Worm (Caenorhabditis elegans) whole organism, L1 larva: ENCODE data around the gene fli-1.
A peak's percentile ranks its signal among the peaks of the same experiment; 100 is the strongest.

ENCODE experiments used
- C04F5.9 ChIP-seq: sonication (generic microtip); optimal IDR thresholded peaks from 2 replicates; lab custom pipeline; 2016; ENCODE audit warnings: missing genetic modification characterization, missing compliant biosample characterization
- C16A3.4 ChIP-seq: fragments of 150-350 bp; optimal IDR thresholded peaks from 2 replicates; lab custom pipeline; 2014; ENCODE audit warnings: missing biosample characterization, missing genetic modification characterization
- C34B4.2 ChIP-seq: sonication (generic microtip); optimal IDR thresholded peaks from 2 replicates; lab custom pipeline; 2017; ENCODE audit warnings: mild to moderate bottlenecking, missing genetic modification characterization, missing compliant biosample characterization
- aly-2 ChIP-seq: fragments of 150-350 bp; optimal IDR thresholded peaks from 2 replicates; lab custom pipeline; 2014; ENCODE audit warnings: missing biosample characterization, missing genetic modification characterization
- ama-1 ChIP-seq: fragments of 150-350 bp; optimal IDR thresholded peaks from 2 replicates; lab custom pipeline; 2014
- ceh-63 ChIP-seq: fragments of 200-800 bp; sonication (Bioruptor generic); optimal IDR thresholded peaks from 2 replicates; lab custom pipeline; 2018; ENCODE audit warnings: mild to moderate bottlenecking, missing genetic modification characterization, missing compliant biosample characterization
- ceh-88 ChIP-seq: fragments of 200-800 bp; sonication (Bioruptor generic); IDR thresholded peaks from 2 replicates; pipeline ENCODE4 v1.3.6; 2022; ENCODE audit warnings: missing genetic modification characterization, missing compliant biosample characterization
- dpl-1 ChIP-seq, 3 experiments: fragments of 150-350 bp in 2 of 3; sonication (generic microtip) in 1 of 3; optimal IDR thresholded peaks; 2 replicates each; lab custom pipeline; 2014 to 2017; ENCODE audit warnings: missing biosample characterization in 3 of 3, missing genetic modification characterization in 3 of 3, missing genetic modification reagents in 3 of 3
- dsc-1 ChIP-seq: sonication (generic microtip); optimal IDR thresholded peaks from 2 replicates; lab custom pipeline; 2016; ENCODE audit warnings: mild to moderate bottlenecking, missing genetic modification characterization, missing compliant biosample characterization
- efl-1 ChIP-seq, 4 experiments: fragments of 150-350 bp; optimal IDR thresholded peaks in 3 of 4; peaks in 1 of 4; 1 replicate in 1 of 4; 2 replicates in 3 of 4; lab custom pipeline; 2014; ENCODE audit warnings: missing biosample characterization in 2 of 4, missing genetic modification characterization in 2 of 4, missing genetic modification reagents in 2 of 4
- egl-13 ChIP-seq: sonication (generic microtip); optimal IDR thresholded peaks from 2 replicates; lab custom pipeline; 2016; ENCODE audit warnings: missing genotype, missing genetic modification reagents, missing genetic modification characterization, missing compliant biosample characterization
- elt-2 ChIP-seq: sonication (generic microtip); optimal IDR thresholded peaks from 2 replicates; lab custom pipeline; 2016; ENCODE audit warnings: missing genetic modification characterization, mild to moderate bottlenecking, inconsistent platforms, missing compliant biosample characterization, missing genetic modification reagents
- elt-3 ChIP-seq, 6 experiments: fragments of 150-350 bp in 1 of 6; sonication (generic microtip); optimal IDR thresholded peaks; 2 replicates each; lab custom pipeline; 2017 to 2018; ENCODE audit warnings: missing biosample characterization in 6 of 6, missing genetic modification characterization in 6 of 6, inconsistent platforms in 1 of 6
- fkh-8 ChIP-seq: sonication (generic microtip); optimal IDR thresholded peaks from 2 replicates; lab custom pipeline; 2016; ENCODE audit warnings: mild to moderate bottlenecking, missing genetic modification characterization, missing compliant biosample characterization
- fos-1 ChIP-seq: fragments of 150-350 bp; optimal IDR thresholded peaks from 2 replicates; lab custom pipeline; 2014; ENCODE audit warnings: missing biosample characterization, missing genetic modification characterization
- grh-1 ChIP-seq: fragments of 200-800 bp; sonication (Bioruptor generic); IDR thresholded peaks from 2 replicates; pipeline ENCODE4 v1.3.6; 2022; ENCODE audit warnings: missing genetic modification reagents, missing genetic modification characterization, missing compliant biosample characterization
- hlh-4 ChIP-seq: sonication (generic microtip); optimal IDR thresholded peaks from 2 replicates; lab custom pipeline; 2016; ENCODE audit warnings: mild to moderate bottlenecking, missing genetic modification characterization, missing compliant biosample characterization
- jun-1 ChIP-seq: fragments of 150-350 bp; optimal IDR thresholded peaks from 2 replicates; lab custom pipeline; 2014; ENCODE audit warnings: missing biosample characterization, missing genetic modification reagents, missing genetic modification characterization
- lin-13 ChIP-seq: fragments of 150-350 bp; optimal IDR thresholded peaks from 2 replicates; lab custom pipeline; 2014; ENCODE audit warnings: missing biosample characterization, missing genetic modification reagents, missing genetic modification characterization
- lin-35 ChIP-seq, 2 experiments: fragments of 150-350 bp; optimal IDR thresholded peaks; 2 replicates each; lab custom pipeline; 2014; ENCODE audit warnings: missing biosample characterization in 2 of 2, missing genetic modification characterization in 2 of 2, missing genetic modification reagents in 2 of 2
- lsy-2 ChIP-seq, 2 experiments: fragments of 150-350 bp; optimal IDR thresholded peaks; 2 replicates each; lab custom pipeline; 2014; ENCODE audit warnings: missing biosample characterization in 2 of 2, missing genetic modification characterization in 2 of 2
- mab-9 ChIP-seq: fragments of 200-800 bp; sonication (Bioruptor generic); IDR thresholded peaks from 2 replicates; pipeline ENCODE4 v1.3.6; 2022; ENCODE audit warnings: missing genetic modification reagents, missing genetic modification characterization, missing compliant biosample characterization
- mef-2 ChIP-seq: fragments of 150-350 bp; optimal IDR thresholded peaks from 2 replicates; lab custom pipeline; 2014; ENCODE audit warnings: missing biosample characterization, missing genetic modification characterization
- nhr-19 ChIP-seq: fragments of 200-800 bp; sonication (Bioruptor generic); conservative IDR thresholded peaks from 2 replicates; pipeline ENCODE4 v1.3.6; 2022; ENCODE audit warnings: missing genetic modification characterization, missing compliant biosample characterization
- nhr-20 ChIP-seq: sonication (generic microtip); optimal IDR thresholded peaks from 2 replicates; lab custom pipeline; 2016; ENCODE audit warnings: mild to moderate bottlenecking, missing genetic modification characterization, missing compliant biosample characterization
- nhr-47 ChIP-seq: sonication (generic microtip); optimal IDR thresholded peaks from 2 replicates; lab custom pipeline; 2016; ENCODE audit warnings: mild to moderate bottlenecking, missing genetic modification characterization, moderate library complexity, missing compliant biosample characterization
- nhr-71 ChIP-seq: sonication (generic microtip); optimal IDR thresholded peaks from 2 replicates; lab custom pipeline; 2016; ENCODE audit warnings: mild to moderate bottlenecking, missing genetic modification characterization, moderate library complexity, missing compliant biosample characterization
- nhr-76 ChIP-seq: sonication (generic microtip); optimal IDR thresholded peaks from 2 replicates; lab custom pipeline; 2017; ENCODE audit warnings: missing biosample characterization, missing genetic modification characterization
- nhr-85 ChIP-seq: sonication (generic microtip); peaks from one replicate; lab custom pipeline; 2016; ENCODE audit warnings: missing genetic modification characterization, inconsistent platforms, missing compliant biosample characterization
- nhr-90 ChIP-seq: sonication (generic microtip); optimal IDR thresholded peaks from 2 replicates; lab custom pipeline; 2016; ENCODE audit warnings: mild to moderate bottlenecking, missing genetic modification characterization, missing compliant biosample characterization; ENCODE audit not compliant: poor library complexity
- pax-3 ChIP-seq: fragments of 200-800 bp; sonication (Bioruptor generic); optimal IDR thresholded peaks from 2 replicates; lab custom pipeline; 2018; ENCODE audit warnings: mild to moderate bottlenecking, missing genetic modification characterization, moderate library complexity, missing compliant biosample characterization
- pqm-1 ChIP-seq: sonication (generic microtip); optimal IDR thresholded peaks from 3 replicates; lab custom pipeline; 2017; ENCODE audit warnings: missing biosample characterization, missing genetic modification characterization
- skn-1 ChIP-seq: fragments of 150-350 bp; optimal IDR thresholded peaks from 2 replicates; lab custom pipeline; 2014; ENCODE audit warnings: missing biosample characterization, missing genetic modification characterization
- snu-23 ChIP-seq: sonication (generic microtip); optimal IDR thresholded peaks from 2 replicates; lab custom pipeline; 2016; ENCODE audit warnings: missing genetic modification characterization, missing compliant biosample characterization
- sox-4 ChIP-seq: sonication (generic microtip); optimal IDR thresholded peaks from 2 replicates; lab custom pipeline; 2016; ENCODE audit warnings: missing genetic modification characterization, missing compliant biosample characterization
- sup-37 ChIP-seq: fragments of 200-800 bp; sonication (Bioruptor generic); optimal IDR thresholded peaks from 2 replicates; lab custom pipeline; 2018; ENCODE audit warnings: mild to moderate bottlenecking, missing genetic modification characterization, missing compliant biosample characterization
- swsn-7 ChIP-seq: sonication (generic microtip); optimal IDR thresholded peaks from 2 replicates; lab custom pipeline; 2016; ENCODE audit warnings: missing genetic modification characterization, missing compliant biosample characterization
- tbx-2 ChIP-seq: sonication (generic microtip); optimal IDR thresholded peaks from 2 replicates; lab custom pipeline; 2016; ENCODE audit warnings: missing genetic modification characterization, missing compliant biosample characterization
- tlp-1 ChIP-seq: fragments of 150-350 bp; optimal IDR thresholded peaks from 2 replicates; lab custom pipeline; 2014; ENCODE audit warnings: missing biosample characterization, missing genetic modification characterization
- unc-30 ChIP-seq: sonication (generic microtip); optimal IDR thresholded peaks from 2 replicates; lab custom pipeline; 2017; ENCODE audit warnings: missing biosample characterization, missing genetic modification characterization
- unc-62 ChIP-seq: fragments of 150-350 bp; optimal IDR thresholded peaks from 2 replicates; lab custom pipeline; 2014; ENCODE audit warnings: missing biosample characterization, missing genetic modification reagents, missing genetic modification characterization
- unc-98 ChIP-seq: fragments of 200-800 bp; sonication (Bioruptor generic); IDR thresholded peaks from 2 replicates; pipeline ENCODE4 v1.3.6; 2022; ENCODE audit warnings: missing genetic modification characterization, missing compliant biosample characterization
- vab-15 ChIP-seq: sonication (generic microtip); optimal IDR thresholded peaks from 2 replicates; lab custom pipeline; 2017; ENCODE audit warnings: missing genotype, mild to moderate bottlenecking, missing genetic modification characterization, missing compliant biosample characterization
- xbp-1 ChIP-seq: sonication (generic microtip); optimal IDR thresholded peaks from 2 replicates; lab custom pipeline; 2016; ENCODE audit warnings: missing genetic modification characterization, missing compliant biosample characterization
- zag-1 ChIP-seq: fragments of 150-350 bp; optimal IDR thresholded peaks from 2 replicates; lab custom pipeline; 2014; ENCODE audit warnings: missing biosample characterization, missing genetic modification characterization
- ztf-4 ChIP-seq: fragments of 150-350 bp; optimal IDR thresholded peaks from 2 replicates; lab custom pipeline; 2014; ENCODE audit warnings: missing biosample characterization, missing genetic modification characterization

Gene fli-1

DNA sequence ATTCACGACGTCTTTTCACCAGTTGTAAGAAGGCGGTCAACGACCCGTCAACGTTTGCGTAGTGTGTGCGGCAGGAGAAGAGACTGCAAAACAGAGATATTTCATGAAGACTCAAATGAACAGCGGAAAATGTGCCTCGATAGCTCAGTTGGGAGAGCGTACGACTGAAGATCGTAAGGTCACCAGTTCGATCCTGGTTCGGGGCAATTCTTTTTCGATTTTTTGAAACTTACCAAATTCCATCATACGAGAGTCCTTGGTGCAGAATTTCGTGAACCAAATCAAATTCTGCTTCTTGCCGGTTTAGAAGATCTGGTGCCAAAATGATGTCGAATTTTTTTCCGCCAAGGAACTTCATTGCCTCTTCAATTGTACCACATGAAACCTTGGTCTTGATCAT is 30.6 kb downstream of the fli-1 start (continued):
- TF ChIP-seq tlp-1, result no peak
- no peak for TF ChIP-seq ztf-4 (tag; lab: Kevin White, UChicago)
- no peak for TF ChIP-seq unc-30 (tag; lab: Kevin White, UChicago)
- peak; percentile 46 for TF ChIP-seq snu-23 (GFP tag; lab: Kevin White, UChicago)
- peak; percentile 14 to 38 for TF ChIP-seq efl-1 (optimal IDR thresholded peaks at IDR 0.05; lab: Kevin White, UChicago)
- TF ChIP-seq efl-1 (GFP tag; optimal IDR thresholded peaks at IDR 0.05 in 1 of 2; lab: Kevin White, UChicago), result peak; percentile 7 to 8
- no peak for TF ChIP-seq sox-4 (tag; lab: Kevin White, UChicago)
- TF ChIP-seq C34B4.2, result no peak

DNA sequence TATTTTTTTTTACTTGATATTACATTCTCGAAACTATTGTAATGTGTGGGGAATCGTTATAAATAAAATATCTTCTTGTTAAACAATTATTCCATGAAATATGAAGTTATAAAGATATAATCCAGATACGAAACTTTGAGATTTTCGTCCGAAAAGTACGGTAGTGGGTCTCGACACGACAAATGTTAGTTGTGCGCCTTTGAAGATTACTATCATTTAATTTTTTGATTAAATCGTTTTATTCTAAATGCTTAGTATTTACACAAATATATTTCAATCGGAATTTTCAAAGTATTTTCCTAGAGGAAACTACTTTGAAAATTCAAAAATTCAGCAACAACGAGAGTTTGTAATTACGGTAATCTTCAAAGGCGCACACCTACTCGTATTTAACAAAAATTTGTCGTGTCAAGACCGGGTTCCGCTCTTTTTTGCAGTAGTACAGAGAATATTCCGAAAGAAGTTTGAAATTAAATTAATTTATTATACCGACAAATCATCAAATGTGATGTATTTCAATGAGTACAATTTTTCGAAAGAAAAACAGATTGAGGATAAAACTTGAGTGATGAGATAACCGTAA is 31.3 kb downstream of the fli-1 start:
- TF ChIP-seq elt-2 (tag; lab: Kevin White, UChicago), result peak; percentile 3
- TF ChIP-seq lin-13 (GFP tag; lab: Kevin White, UChicago), result no peak
- no peak for TF ChIP-seq mef-2 (tag; lab: Kevin White, UChicago)
- no peak for TF ChIP-seq efl-1 (optimal IDR thresholded peaks at IDR 0.05; lab: Kevin White, UChicago)
- no peak for TF ChIP-seq efl-1 (GFP tag; optimal IDR thresholded peaks at IDR 0.05 in 1 of 2; lab: Kevin White, UChicago)
- no peak for TF ChIP-seq pqm-1 (tag; lab: Kevin White, UChicago)
- no peak for TF ChIP-seq elt-3 (tag; optimal IDR thresholded peaks at IDR 0.05; lab: Kevin White, UChicago)
- no peak for TF ChIP-seq dsc-1 (tag; lab: Kevin White, UChicago)
- TF ChIP-seq nhr-20 (tag; lab: Kevin White, UChicago), result peak; percentile 0
- no peak for TF ChIP-seq unc-98 (GFP tag; lab: Robert Waterston, UW)
- TF ChIP-seq tbx-2, result peak; percentile 13
- TF ChIP-seq ama-1 (lab: Kevin White, UChicago), result peak; percentile 88
- TF ChIP-seq lin-35 (GFP tag; optimal IDR thresholded peaks at IDR 0.05; lab: Kevin White, UChicago), result no peak
- TF ChIP-seq ceh-88 (GFP tag; lab: Robert Waterston, UW), result 0 out of 2 replicates have a peak, but pooled peaks have one; percentile 31
- TF ChIP-seq egl-13, result no peak
- TF ChIP-seq nhr-85 (tag; lab: Kevin White, UChicago), result peak; percentile 19
- no peak for TF ChIP-seq vab-15
- TF ChIP-seq C04F5.9 (tag; lab: Kevin White, UChicago), result no peak
- peak; percentile 14; the same call in 1 of the 2 replicates for TF ChIP-seq nhr-19 (GFP tag; lab: Robert Waterston, UW)
- TF ChIP-seq nhr-90 (tag; lab: Kevin White, UChicago), result peak; percentile 47

DNA sequence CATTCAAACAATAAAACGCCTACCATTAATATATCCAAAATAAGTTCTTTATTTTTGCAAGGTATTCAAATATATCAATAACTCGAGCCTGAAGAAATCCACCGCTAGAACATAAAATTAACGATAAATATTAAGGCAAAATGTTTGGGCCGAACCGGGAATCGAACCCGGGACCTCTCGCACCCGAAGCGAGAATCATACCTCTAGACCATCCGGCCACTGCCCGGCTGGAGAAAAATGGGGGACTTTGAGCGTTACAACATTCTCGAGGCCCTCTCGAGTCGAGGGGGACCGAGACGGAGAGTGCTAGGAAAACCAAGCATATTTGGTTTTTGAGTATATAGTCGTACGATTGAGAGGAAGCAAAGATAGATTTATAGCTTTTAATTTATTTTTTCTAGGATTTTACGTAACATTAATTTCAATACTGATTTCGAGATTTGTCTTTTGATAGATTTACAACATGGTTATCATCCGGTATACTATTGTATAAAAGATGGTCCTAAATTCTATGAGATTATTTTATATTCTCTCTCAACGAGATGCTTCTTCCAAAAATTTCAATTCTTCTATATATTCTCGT is 33.2 kb downstream of the fli-1 start, which contains the start of gene flp-23:
Gene flp-23 (plus strand): TSS at position 533 of the 583 bp plus-strand sequence.
- TF ChIP-seq lin-35 (GFP tag; optimal IDR thresholded peaks at IDR 0.05; lab: Kevin White, UChicago), result peak; percentile 2 to 36
- no peak for TF ChIP-seq vab-15
- TF ChIP-seq mab-9 (GFP tag; lab: Robert Waterston, UW), result no peak
- no peak for TF ChIP-seq grh-1 (GFP tag; lab: Robert Waterston, UW)
- no peak for TF ChIP-seq nhr-76 (tag; lab: Kevin White, UChicago)
- no peak for TF ChIP-seq aly-2 (tag; lab: Kevin White, UChicago)
- TF ChIP-seq jun-1, result no peak
- TF ChIP-seq egl-13, result no peak
- no peak for TF ChIP-seq ceh-88 (GFP tag; lab: Robert Waterston, UW)
- TF ChIP-seq swsn-7, result peak; percentile 48
- TF ChIP-seq lsy-2 (tag; optimal IDR thresholded peaks at IDR 0.05; lab: Kevin White, UChicago), result peak; percentile 29 to 50
- TF ChIP-seq nhr-47 (tag; lab: Kevin White, UChicago), result no peak
- no peak for TF ChIP-seq unc-62
- no peak for TF ChIP-seq fos-1
- TF ChIP-seq ceh-63 (GFP tag; lab: Kevin White, UChicago), result no peak
- TF ChIP-seq C16A3.4 (tag; lab: Kevin White, UChicago), result peak; percentile 12
- TF ChIP-seq zag-1 (tag; lab: Kevin White, UChicago), result no peak
- TF ChIP-seq elt-2 (tag; lab: Kevin White, UChicago), result no peak
- no peak for TF ChIP-seq nhr-85 (tag; lab: Kevin White, UChicago)
- TF ChIP-seq fkh-8 (tag; lab: Kevin White, UChicago), result no peak
- TF ChIP-seq sup-37 (GFP tag; lab: Kevin White, UChicago), result no peak
- TF ChIP-seq pax-3, result no peak
- TF ChIP-seq efl-1 (optimal IDR thresholded peaks at IDR 0.05; lab: Kevin White, UChicago), result peak; percentile 19 to 34
- peak in 1 of 2 experiments; percentile 33 for TF ChIP-seq efl-1 (GFP tag; optimal IDR thresholded peaks at IDR 0.05 in 1 of 2; lab: Kevin White, UChicago)
- TF ChIP-seq snu-23 (GFP tag; lab: Kevin White, UChicago), result peak; percentile 62
- peak; percentile 34 for TF ChIP-seq xbp-1
- TF ChIP-seq hlh-4 (tag; lab: Kevin White, UChicago), result no peak
- TF ChIP-seq nhr-90 (tag; lab: Kevin White, UChicago), result peak; percentile 22
- peak; percentile 36 for TF ChIP-seq skn-1
- TF ChIP-seq tbx-2, result peak; percentile 28
- TF ChIP-seq dpl-1 (GFP tag; optimal IDR thresholded peaks at IDR 0.05; lab: Kevin White, UChicago), result peak in 2 of 3 experiments; percentile 24 to 30
- peak; percentile 62 for TF ChIP-seq nhr-71 (tag; lab: Kevin White, UChicago)
- TF ChIP-seq nhr-20 (tag; lab: Kevin White, UChicago), result peak; percentile 9
